Worm (Caenorhabditis elegans): ENCODE results near the gene Y39B6A.1.

DNA sequence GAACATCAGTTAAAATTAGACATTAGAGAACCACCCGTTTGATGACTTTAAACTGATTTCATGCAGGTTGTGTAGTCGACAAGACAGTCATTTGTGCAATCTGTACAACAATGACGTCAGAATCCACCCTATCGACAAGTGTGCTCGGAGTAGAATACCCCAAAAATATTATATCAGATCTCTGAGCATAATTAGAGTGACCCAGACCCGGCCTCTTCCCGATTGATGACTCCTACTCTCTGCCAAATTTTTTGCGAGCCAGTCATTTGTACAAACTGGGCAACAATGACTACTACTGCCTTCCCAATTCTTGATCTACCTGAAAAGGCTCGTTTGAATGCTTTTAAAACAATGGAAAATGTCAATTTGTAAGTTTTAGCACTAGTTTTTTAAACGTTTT, 36.7 kb upstream of the Y39B6A.1 start, which contains the start of the genes fbxb-115 and fbxb-1:
- TF ChIP-seq dao-5 (tag; optimal IDR thresholded peaks at IDR 0.05) (no peak), W03F9.2 (tag; optimal IDR thresholded peaks at IDR 0.05) (no peak), him-1 (tag; optimal IDR thresholded peaks at IDR 0.05) (no peak)

All from whole organism, L4/young adult.